Worm (Caenorhabditis elegans) whole organism, L4 larva: ENCODE data around the gene col-144.

ENCODE experiments used
- F44E2.7 ChIP-seq: fragments of 200-800 bp; sonication (Bioruptor generic); IDR thresholded peaks from 2 replicates; pipeline ENCODE4 v2.1.2; 2022; ENCODE audit warnings: missing genetic modification characterization, missing compliant biosample characterization
- F49E8.2 ChIP-seq: sonication (generic microtip); optimal IDR thresholded peaks from 2 replicates; lab custom pipeline; 2016; ENCODE audit warnings: missing compliant biosample characterization, mild to moderate bottlenecking, missing genetic modification characterization, borderline replicate concordance
- R02D3.7 ChIP-seq: fragments of 150-350 bp; sonication (generic microtip); optimal IDR thresholded peaks from 3 replicates; lab custom pipeline; 2014; ENCODE audit warnings: missing biosample characterization, missing genetic modification characterization
- T26A8.4 ChIP-seq: fragments of 200-800 bp; sonication (Bioruptor generic); IDR thresholded peaks from 2 replicates; pipeline ENCODE4 v1.3.6; 2022; ENCODE audit warnings: missing genetic modification characterization, missing compliant biosample characterization
- Y48G9A.11 ChIP-seq: fragments of 200-800 bp; sonication (Bioruptor generic); IDR thresholded peaks from 2 replicates; pipeline ENCODE4 v1.3.6; 2022; ENCODE audit warnings: missing genetic modification reagents, missing genetic modification characterization, missing compliant biosample characterization
- Y5F2A.4 ChIP-seq: fragments of 200-800 bp; sonication (Bioruptor generic); optimal IDR thresholded peaks from 2 replicates; lab custom pipeline; 2018; ENCODE audit warnings: mild to moderate bottlenecking, missing genetic modification characterization, missing compliant biosample characterization
- ZK337.2 ChIP-seq: fragments of 200-800 bp; sonication (Bioruptor generic); IDR thresholded peaks from 2 replicates; pipeline ENCODE4 v1.3.6; 2022; ENCODE audit warnings: missing genetic modification reagents, missing genetic modification characterization, missing compliant biosample characterization
- aha-1 ChIP-seq: fragments of 150-350 bp; peaks from one replicate; lab custom pipeline; 2014; ENCODE audit warnings: missing biosample characterization, missing genetic modification characterization
- ceh-32 ChIP-seq: sonication (generic microtip); optimal IDR thresholded peaks from 2 replicates; lab custom pipeline; 2016; ENCODE audit warnings: mild to moderate bottlenecking, missing genetic modification characterization, missing compliant biosample characterization; ENCODE audit not compliant: poor library complexity
- ces-1 ChIP-seq: fragments of 150-350 bp; sonication (generic microtip); optimal IDR thresholded peaks from 4 replicates; lab custom pipeline; 2014; ENCODE audit warnings: missing biosample characterization, missing genetic modification reagents, missing genetic modification characterization
- ctbp-1 ChIP-seq: fragments of 200-800 bp; sonication (Bioruptor generic); IDR thresholded peaks from 2 replicates; pipeline ENCODE4 v1.3.6; 2022; ENCODE audit warnings: missing genetic modification reagents, missing genetic modification characterization, missing compliant biosample characterization
- daf-16 ChIP-seq, 3 experiments: sonication (generic microtip); optimal IDR thresholded peaks; 2 replicates each; lab custom pipeline; 2016 to 2017; ENCODE audit warnings: missing genetic modification characterization in 3 of 3, missing genetic modification reagents in 3 of 3, mild to moderate bottlenecking in 2 of 3, missing compliant biosample characterization in 2 of 3, missing biosample characterization in 1 of 3, moderate library complexity in 1 of 3
- daf-8 ChIP-seq: fragments of 200-800 bp; sonication (Bioruptor generic); IDR thresholded peaks from 2 replicates; pipeline ENCODE4 v1.3.6; 2022; ENCODE audit warnings: missing genetic modification characterization, missing compliant biosample characterization
- dmd-6 ChIP-seq: fragments of 200-800 bp; sonication (Bioruptor generic); IDR thresholded peaks from 2 replicates; pipeline ENCODE4 v1.3.6; 2022; ENCODE audit warnings: missing genetic modification reagents, missing genetic modification characterization, missing compliant biosample characterization
- dmd-8 ChIP-seq: fragments of 200-800 bp; sonication (Bioruptor generic); IDR thresholded peaks from 2 replicates; pipeline ENCODE4 v1.3.6; 2022; ENCODE audit warnings: missing genetic modification characterization, missing compliant biosample characterization
- duxl-1 ChIP-seq: sonication (generic microtip); optimal IDR thresholded peaks from 2 replicates; lab custom pipeline; 2016; ENCODE audit warnings: mild to moderate bottlenecking, missing genetic modification characterization, moderate library complexity, missing compliant biosample characterization; ENCODE audit not compliant: poor library complexity
- egl-27 ChIP-seq: sonication (generic microtip); optimal IDR thresholded peaks from 3 replicates; lab custom pipeline; 2017; ENCODE audit warnings: missing biosample characterization, missing genetic modification reagents, missing genetic modification characterization
- fkh-10 ChIP-seq: fragments of 150-350 bp; optimal IDR thresholded peaks from 2 replicates; lab custom pipeline; 2014; ENCODE audit warnings: missing biosample characterization, missing genetic modification reagents, missing genetic modification characterization
- fos-1 ChIP-seq: fragments of 150-350 bp; optimal IDR thresholded peaks from 2 replicates; lab custom pipeline; 2014; ENCODE audit warnings: missing biosample characterization, missing genetic modification characterization
- gei-8 ChIP-seq: fragments of 200-800 bp; sonication (Bioruptor generic); optimal IDR thresholded peaks from 2 replicates; lab custom pipeline; 2018; ENCODE audit warnings: mild to moderate bottlenecking, missing genetic modification characterization, missing compliant biosample characterization
- hlh-11 ChIP-seq: fragments of 200-800 bp; sonication (Bioruptor generic); optimal IDR thresholded peaks from 2 replicates; lab custom pipeline; 2018; ENCODE audit warnings: mild to moderate bottlenecking, missing genetic modification characterization, missing compliant biosample characterization
- jun-1 ChIP-seq: fragments of 150-350 bp; optimal IDR thresholded peaks from 2 replicates; lab custom pipeline; 2014; ENCODE audit warnings: missing biosample characterization, missing genetic modification reagents, missing genetic modification characterization
- lin-1 ChIP-seq: fragments of 200-800 bp; sonication (Bioruptor generic); IDR thresholded peaks from 2 replicates; pipeline ENCODE4 v1.3.6; 2022; ENCODE audit warnings: missing genetic modification reagents, missing genetic modification characterization, missing compliant biosample characterization
- lin-15B ChIP-seq: fragments of 150-350 bp; sonication (generic microtip); optimal IDR thresholded peaks from 3 replicates; lab custom pipeline; 2014; ENCODE audit warnings: missing biosample characterization, missing genetic modification characterization
- lin-29 ChIP-seq: fragments of 200-800 bp; sonication (Bioruptor generic); IDR thresholded peaks from 2 replicates; pipeline ENCODE4 v1.3.6; 2022; ENCODE audit warnings: missing genetic modification reagents, missing genetic modification characterization, missing compliant biosample characterization
- lir-3 ChIP-seq: sonication (generic microtip); optimal IDR thresholded peaks from 2 replicates; lab custom pipeline; 2016; ENCODE audit warnings: mild to moderate bottlenecking, missing genetic modification characterization, missing compliant biosample characterization
- mdl-1 ChIP-seq, 2 experiments: fragments of 150-350 bp in 1 of 2; sonication (generic microtip) in 1 of 2; optimal IDR thresholded peaks; 2 replicates each; lab custom pipeline; 2014 to 2017; ENCODE audit warnings: missing biosample characterization in 2 of 2, missing genetic modification characterization in 2 of 2
- mxl-2 ChIP-seq: fragments of 200-800 bp; sonication (Bioruptor generic); conservative IDR thresholded peaks from 2 replicates; pipeline ENCODE4 v1.3.6; 2022; ENCODE audit warnings: missing genetic modification reagents, missing genetic modification characterization, missing compliant biosample characterization
- nhr-102 ChIP-seq: sonication (generic microtip); optimal IDR thresholded peaks from 2 replicates; lab custom pipeline; 2016; ENCODE audit warnings: mild to moderate bottlenecking, missing genetic modification characterization, moderate library complexity, missing compliant biosample characterization
- nhr-111 ChIP-seq: fragments of 200-800 bp; sonication (Bioruptor generic); optimal IDR thresholded peaks from 2 replicates; lab custom pipeline; 2018; ENCODE audit warnings: mild to moderate bottlenecking, missing genetic modification characterization, missing compliant biosample characterization
- nhr-25 ChIP-seq: sonication (generic microtip); optimal IDR thresholded peaks from 2 replicates; lab custom pipeline; 2017; ENCODE audit warnings: missing genetic modification characterization, mild to moderate bottlenecking, missing compliant biosample characterization, antibody characterized with exemption, moderate library complexity, borderline replicate concordance; ENCODE audit not compliant: insufficient read depth
- nhr-48 ChIP-seq: sonication (generic microtip); optimal IDR thresholded peaks from 2 replicates; lab custom pipeline; 2016; ENCODE audit warnings: mild to moderate bottlenecking, missing genetic modification characterization, missing compliant biosample characterization
- php-3 ChIP-seq: fragments of 200-800 bp; sonication (Bioruptor generic); IDR thresholded peaks from 2 replicates; pipeline ENCODE4 v1.3.6; 2022; ENCODE audit warnings: missing genetic modification reagents, missing genetic modification characterization, missing compliant biosample characterization
- snpc-1.2 ChIP-seq: fragments of 200-800 bp; sonication (Bioruptor generic); IDR thresholded peaks from 2 replicates; pipeline ENCODE4 v1.3.6; 2022; ENCODE audit warnings: missing genetic modification reagents, missing genetic modification characterization, missing compliant biosample characterization
- unc-62 ChIP-seq, 3 experiments: fragments of 150-350 bp in 1 of 3; sonication (generic microtip); optimal IDR thresholded peaks in 2 of 3; peaks in 1 of 3; 1 replicate in 1 of 3; 2 replicates in 2 of 3; lab custom pipeline; 2014 to 2017; ENCODE audit warnings: missing biosample characterization in 3 of 3, missing genetic modification characterization in 3 of 3, missing genetic modification reagents in 3 of 3, missing genotype in 1 of 3
- ztf-11 ChIP-seq: fragments of 150-350 bp; optimal IDR thresholded peaks from 2 replicates; lab custom pipeline; 2014; ENCODE audit warnings: missing biosample characterization, missing genetic modification characterization

col-144 gene

ce11 chrV:9194055-9194454, 33.6 kb upstream of the col-144 start:
- TF ChIP-seq lin-29 (GFP tag; lab: Robert Waterston, UW) = no peak
- TF ChIP-seq ces-1 (GFP tag; lab: Kevin White, UChicago) = peak; percentile 56
- no peak for TF ChIP-seq gei-8 (GFP tag; lab: Kevin White, UChicago)
- no peak for TF ChIP-seq mdl-1 (tag; optimal IDR thresholded peaks at IDR 0.05; lab: Kevin White, UChicago)
- peak; percentile 54; the same call in 1 of the 2 replicates for TF ChIP-seq ctbp-1 (GFP tag; lab: Robert Waterston, UW)
- no peak for TF ChIP-seq php-3
- TF ChIP-seq F49E8.2 (tag; lab: Kevin White, UChicago) = no peak
- TF ChIP-seq ceh-32 (tag; lab: Kevin White, UChicago) = no peak
- TF ChIP-seq, all 104 proteins: peak for 2

DNA sequence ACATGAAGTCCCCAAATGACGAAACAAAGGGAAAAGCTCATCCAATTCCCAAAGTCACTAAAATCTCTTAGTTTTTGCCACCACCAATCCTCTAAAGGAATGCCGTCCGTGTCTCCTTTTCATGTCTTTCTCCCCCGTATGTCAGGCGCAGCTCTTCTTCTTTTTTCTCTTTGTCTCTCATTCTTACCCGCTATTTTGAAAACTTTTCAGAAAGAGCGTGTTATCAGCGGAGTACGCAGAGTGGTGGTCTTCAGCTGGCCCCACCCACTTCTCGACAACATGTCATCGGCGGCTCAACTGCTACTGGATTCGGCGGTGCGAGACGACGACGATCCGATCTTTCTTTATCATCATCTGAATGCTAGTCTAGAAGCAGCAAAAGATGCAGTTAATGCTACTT, 31.0 kb upstream of the col-144 start, which contains the start of gene sphr-1:
sphr-1 (plus strand) TSS at position 205 of the 400 bp plus-strand sequence.
- TF ChIP-seq aha-1 (tag; lab: Kevin White, UChicago) (peak; percentile 5), unc-62 (GFP tag; optimal IDR thresholded peaks at IDR 0.05 in 1 of 2; lab: Kevin White, UChicago) (peak in 1 of 2 experiments; percentile 95), unc-62 (tag; optimal IDR thresholded peaks at IDR 0.05; lab: Kevin White, UChicago) (no peak), hlh-11 (tag; lab: Kevin White, UChicago) (no peak), fos-1 (tag; lab: Kevin White, UChicago) (no peak), Y5F2A.4 (no peak), fkh-10 (peak; percentile 6), ctbp-1 (GFP tag; lab: Robert Waterston, UW) (0 out of 2 replicates have a peak, but pooled peaks have one; percentile 36), jun-1 (tag; lab: Kevin White, UChicago) (no peak), T26A8.4 (no peak), nhr-111 (GFP tag; lab: Kevin White, UChicago) (no peak)

DNA sequence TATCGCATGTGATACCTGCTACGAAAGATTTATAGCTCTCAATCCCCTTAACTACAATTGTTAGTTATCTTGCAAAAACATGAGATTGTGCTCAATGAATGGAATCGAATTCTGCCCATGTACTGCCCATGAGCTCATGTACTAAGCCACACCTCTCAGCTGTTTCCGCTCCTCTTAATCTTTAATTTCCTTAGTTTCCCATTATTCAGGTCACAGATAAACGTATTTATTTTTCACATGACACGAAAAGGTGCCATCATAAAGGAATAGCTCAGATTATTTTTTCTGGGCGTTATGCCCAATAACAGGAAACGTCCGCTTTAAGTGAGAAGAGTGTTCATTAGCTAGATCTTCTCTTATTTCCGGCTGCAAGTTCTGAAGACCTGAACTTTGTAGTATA, 25.6 kb upstream of the col-144 start:
- TF ChIP-seq aha-1 (tag; lab: Kevin White, UChicago) (peak; percentile 20), mxl-2 (GFP tag; lab: Robert Waterston, UW) (no peak)

DNA sequence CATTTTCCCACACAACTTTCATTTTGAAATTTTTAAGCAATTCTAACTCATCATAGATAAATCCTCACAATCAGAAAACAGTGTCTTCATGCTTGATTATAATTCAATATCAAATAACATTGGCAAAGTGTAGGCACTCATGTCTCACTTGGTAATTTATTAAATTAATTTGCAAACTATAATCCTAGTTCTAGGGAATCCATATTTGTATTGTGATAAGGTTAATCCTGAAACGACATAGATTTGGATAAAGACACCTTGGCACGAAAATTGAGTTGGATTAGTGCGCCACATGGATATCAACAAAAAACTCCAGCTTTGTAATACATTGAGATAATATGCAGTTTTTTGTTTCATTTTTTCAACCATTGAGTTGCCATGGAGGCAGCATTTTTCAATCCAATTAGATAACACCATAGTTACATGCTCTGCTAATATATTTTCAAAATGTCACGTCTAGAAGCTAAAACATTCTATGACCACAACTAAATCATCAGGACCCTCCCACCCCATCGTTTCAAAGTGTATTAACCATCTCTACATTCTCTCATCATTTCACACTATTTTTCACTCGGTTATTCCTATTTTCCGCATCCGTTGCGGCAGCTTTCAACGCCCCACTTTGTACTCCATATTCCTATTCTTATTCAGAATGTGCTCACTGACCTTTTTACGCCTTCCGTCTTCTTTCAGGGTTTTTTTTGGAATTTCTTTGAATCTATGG, 23.4 kb upstream of the col-144 start:
- TF ChIP-seq aha-1 (tag; lab: Kevin White, UChicago) (peak; percentile 8), R02D3.7 (tag; lab: Kevin White, UChicago) (no peak), nhr-48 (tag; lab: Kevin White, UChicago) (no peak), nhr-102 (no peak), nhr-25 (tag; lab: Kevin White, UChicago) (no peak), F44E2.7 (GFP tag; lab: Robert Waterston, UW) (no peak), lin-1 (GFP tag; lab: Robert Waterston, UW) (no peak), snpc-1.2 (no peak)

DNA sequence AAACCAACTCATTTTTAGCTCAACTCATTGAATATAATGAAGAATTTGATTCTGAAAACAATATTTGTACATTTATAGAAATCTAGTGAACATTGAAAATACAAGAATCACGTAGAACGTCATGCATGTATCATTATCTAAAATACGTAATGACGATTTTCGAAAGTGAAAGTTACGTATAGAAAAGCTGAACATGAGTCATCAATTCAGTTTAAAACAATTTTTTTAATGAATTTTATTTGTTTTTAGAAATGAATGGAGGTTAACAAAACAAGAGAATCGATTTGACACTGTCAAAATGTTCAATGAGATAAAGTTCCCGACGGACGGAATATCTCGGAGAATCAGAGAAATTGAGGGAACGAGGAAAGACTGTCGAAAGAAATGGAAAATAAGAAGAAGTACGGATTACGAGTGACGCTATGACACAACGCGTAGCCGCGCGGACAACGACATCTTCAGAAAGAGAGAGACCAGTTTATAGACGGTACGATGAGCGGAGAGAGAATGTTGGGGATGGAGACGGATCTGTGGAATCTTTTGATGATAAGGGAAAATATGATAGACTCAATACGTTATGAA, 21.3 kb upstream of the col-144 start, which contains the start of gene ptr-1:
ptr-1 (minus strand) TSS at position 51 of the 582 bp plus-strand sequence.
- no peak for TF ChIP-seq duxl-1 (tag; lab: Kevin White, UChicago)
- TF ChIP-seq ztf-11 (tag; lab: Kevin White, UChicago) = no peak
- no peak for TF ChIP-seq Y48G9A.11 (GFP tag; lab: Robert Waterston, UW)
- TF ChIP-seq dmd-6 (GFP tag; lab: Robert Waterston, UW) = no peak
- TF ChIP-seq mdl-1 (tag; optimal IDR thresholded peaks at IDR 0.05; lab: Kevin White, UChicago) = no peak
- TF ChIP-seq daf-8 = no peak
- TF ChIP-seq egl-27 (tag; lab: Kevin White, UChicago) = no peak
- no peak for TF ChIP-seq ctbp-1 (GFP tag; lab: Robert Waterston, UW)
- no peak for TF ChIP-seq lir-3 (tag; lab: Kevin White, UChicago)
- TF ChIP-seq ZK337.2 (GFP tag; lab: Robert Waterston, UW) = no peak
- TF ChIP-seq daf-16 (GFP tag; optimal IDR thresholded peaks at IDR 0.05; lab: Kevin White, UChicago) = no peak
- no peak for TF ChIP-seq daf-16 (tag; optimal IDR thresholded peaks at IDR 0.05; lab: Kevin White, UChicago)
- no peak for TF ChIP-seq dmd-8 (GFP tag; lab: Robert Waterston, UW)
- no peak for TF ChIP-seq lin-15B (tag; lab: Kevin White, UChicago)
